Worm (Caenorhabditis elegans) whole organism, L4 larva: Measurements from ENCODE around the gene seb-3.

Source experiments
- F26F4.8 ChIP-seq: fragments of 200-800 bp; sonication (Bioruptor generic); conservative IDR thresholded peaks from 2 replicates; pipeline ENCODE4 v1.3.6; 2022; ENCODE audit warnings: missing genetic modification characterization, missing compliant biosample characterization
- F44E2.7 ChIP-seq: fragments of 200-800 bp; sonication (Bioruptor generic); IDR thresholded peaks from 2 replicates; pipeline ENCODE4 v2.1.2; 2022; ENCODE audit warnings: missing genetic modification characterization, missing compliant biosample characterization
- Y75B8A.6 ChIP-seq: fragments of 200-800 bp; sonication (Bioruptor generic); IDR thresholded peaks from 2 replicates; pipeline ENCODE4 v1.3.6; 2022; ENCODE audit warnings: missing genetic modification reagents, missing genetic modification characterization, missing compliant biosample characterization
- aha-1 ChIP-seq: fragments of 150-350 bp; peaks from one replicate; lab custom pipeline; 2014; ENCODE audit warnings: missing biosample characterization, missing genetic modification characterization
- ama-1 ChIP-seq: fragments of 150-350 bp; optimal IDR thresholded peaks from 2 replicates; lab custom pipeline; 2014; ENCODE audit warnings: inconsistent platforms, mixed read lengths
- attf-4 ChIP-seq: sonication (generic microtip); optimal IDR thresholded peaks from 3 replicates; lab custom pipeline; 2017; ENCODE audit warnings: missing biosample characterization, missing genetic modification characterization
- ceh-20 ChIP-seq: fragments of 200-800 bp; sonication (Bioruptor generic); IDR thresholded peaks from 2 replicates; pipeline ENCODE4 v1.3.6; 2022; ENCODE audit warnings: missing genetic modification reagents, missing genetic modification characterization, missing compliant biosample characterization
- cey-2 ChIP-seq: sonication (generic microtip); optimal IDR thresholded peaks from 3 replicates; lab custom pipeline; 2017; ENCODE audit warnings: missing genetic modification characterization, mild to moderate bottlenecking, missing compliant biosample characterization, antibody characterized with exemption, borderline replicate concordance; ENCODE audit not compliant: insufficient read depth
- ctbp-1 ChIP-seq: fragments of 200-800 bp; sonication (Bioruptor generic); IDR thresholded peaks from 2 replicates; pipeline ENCODE4 v1.3.6; 2022; ENCODE audit warnings: missing genetic modification reagents, missing genetic modification characterization, missing compliant biosample characterization
- daf-16 ChIP-seq, 3 experiments: sonication (generic microtip); optimal IDR thresholded peaks; 2 replicates each; lab custom pipeline; 2016 to 2017; ENCODE audit warnings: missing genetic modification characterization in 3 of 3, missing genetic modification reagents in 3 of 3, mild to moderate bottlenecking in 2 of 3, missing compliant biosample characterization in 2 of 3, missing biosample characterization in 1 of 3, moderate library complexity in 1 of 3
- dmd-6 ChIP-seq: fragments of 200-800 bp; sonication (Bioruptor generic); IDR thresholded peaks from 2 replicates; pipeline ENCODE4 v1.3.6; 2022; ENCODE audit warnings: missing genetic modification reagents, missing genetic modification characterization, missing compliant biosample characterization
- dmd-8 ChIP-seq: fragments of 200-800 bp; sonication (Bioruptor generic); IDR thresholded peaks from 2 replicates; pipeline ENCODE4 v1.3.6; 2022; ENCODE audit warnings: missing genetic modification characterization, missing compliant biosample characterization
- dpl-1 ChIP-seq: fragments of 150-350 bp; optimal IDR thresholded peaks from 2 replicates; lab custom pipeline; 2014; ENCODE audit warnings: missing biosample characterization, missing genetic modification reagents, missing genetic modification characterization
- fkh-10 ChIP-seq: fragments of 150-350 bp; optimal IDR thresholded peaks from 2 replicates; lab custom pipeline; 2014; ENCODE audit warnings: missing biosample characterization, missing genetic modification reagents, missing genetic modification characterization
- hif-1 ChIP-seq, 2 experiments: sonication (generic microtip); optimal IDR thresholded peaks; 2 replicates each; lab custom pipeline; 2016 to 2017; ENCODE audit warnings: missing compliant biosample characterization in 2 of 2, missing genetic modification characterization in 2 of 2, missing genetic modification reagents in 2 of 2, missing genotype in 2 of 2, mild to moderate bottlenecking in 1 of 2
- hlh-11 ChIP-seq: fragments of 200-800 bp; sonication (Bioruptor generic); optimal IDR thresholded peaks from 2 replicates; lab custom pipeline; 2018; ENCODE audit warnings: mild to moderate bottlenecking, missing genetic modification characterization, missing compliant biosample characterization
- hlh-30 ChIP-seq: sonication (generic microtip); optimal IDR thresholded peaks from 2 replicates; lab custom pipeline; 2017; ENCODE audit warnings: antibody characterized with exemption, mild to moderate bottlenecking, missing genetic modification characterization, missing compliant biosample characterization; ENCODE audit not compliant: insufficient read depth
- lin-29 ChIP-seq: fragments of 200-800 bp; sonication (Bioruptor generic); IDR thresholded peaks from 2 replicates; pipeline ENCODE4 v1.3.6; 2022; ENCODE audit warnings: missing genetic modification reagents, missing genetic modification characterization, missing compliant biosample characterization
- lin-39 ChIP-seq: fragments of 150-350 bp; optimal IDR thresholded peaks from 2 replicates; lab custom pipeline; 2014; ENCODE audit warnings: missing biosample characterization, missing genetic modification reagents, missing genetic modification characterization
- mdl-1 ChIP-seq, 2 experiments: fragments of 150-350 bp in 1 of 2; sonication (generic microtip) in 1 of 2; optimal IDR thresholded peaks; 2 replicates each; lab custom pipeline; 2014 to 2017; ENCODE audit warnings: missing biosample characterization in 2 of 2, missing genetic modification characterization in 2 of 2
- mxl-2 ChIP-seq: fragments of 200-800 bp; sonication (Bioruptor generic); conservative IDR thresholded peaks from 2 replicates; pipeline ENCODE4 v1.3.6; 2022; ENCODE audit warnings: missing genetic modification reagents, missing genetic modification characterization, missing compliant biosample characterization
- mxl-3 ChIP-seq: fragments of 200-800 bp; sonication (Bioruptor generic); optimal IDR thresholded peaks from 2 replicates; lab custom pipeline; 2018; ENCODE audit warnings: mild to moderate bottlenecking, missing genetic modification characterization, missing compliant biosample characterization
- nhr-102 ChIP-seq: sonication (generic microtip); optimal IDR thresholded peaks from 2 replicates; lab custom pipeline; 2016; ENCODE audit warnings: mild to moderate bottlenecking, missing genetic modification characterization, moderate library complexity, missing compliant biosample characterization
- nhr-25 ChIP-seq: sonication (generic microtip); optimal IDR thresholded peaks from 2 replicates; lab custom pipeline; 2017; ENCODE audit warnings: missing genetic modification characterization, mild to moderate bottlenecking, missing compliant biosample characterization, antibody characterized with exemption, moderate library complexity, borderline replicate concordance; ENCODE audit not compliant: insufficient read depth
- nhr-28 ChIP-seq: fragments of 150-350 bp; optimal IDR thresholded peaks from 2 replicates; lab custom pipeline; 2014; ENCODE audit warnings: missing biosample characterization, missing genetic modification characterization
- nhr-42 ChIP-seq: fragments of 200-800 bp; sonication (Bioruptor generic); IDR thresholded peaks from 2 replicates; pipeline ENCODE4 v1.3.6; 2022; ENCODE audit warnings: missing genetic modification characterization, missing compliant biosample characterization
- nhr-48 ChIP-seq: sonication (generic microtip); optimal IDR thresholded peaks from 2 replicates; lab custom pipeline; 2016; ENCODE audit warnings: mild to moderate bottlenecking, missing genetic modification characterization, missing compliant biosample characterization
- nhr-6 ChIP-seq: fragments of 150-350 bp; optimal IDR thresholded peaks from 2 replicates; lab custom pipeline; 2014; ENCODE audit warnings: missing biosample characterization, missing genetic modification characterization
- tag-97 ChIP-seq: fragments of 200-800 bp; sonication (Bioruptor generic); IDR thresholded peaks from 2 replicates; pipeline ENCODE4 v1.3.6; 2022; ENCODE audit warnings: missing genetic modification characterization, missing compliant biosample characterization
- unc-130 ChIP-seq: sonication (generic microtip); optimal IDR thresholded peaks from 2 replicates; lab custom pipeline; 2016; ENCODE audit warnings: missing genetic modification reagents, missing genetic modification characterization, missing compliant biosample characterization
- unc-62 ChIP-seq, 3 experiments: fragments of 150-350 bp in 1 of 3; sonication (generic microtip); optimal IDR thresholded peaks in 2 of 3; peaks in 1 of 3; 1 replicate in 1 of 3; 2 replicates in 2 of 3; lab custom pipeline; 2014 to 2017; ENCODE audit warnings: missing biosample characterization in 3 of 3, missing genetic modification characterization in 3 of 3, missing genetic modification reagents in 3 of 3, missing genotype in 1 of 3
- ztf-7 ChIP-seq: fragments of 150-350 bp; optimal IDR thresholded peaks from 2 replicates; lab custom pipeline; 2014; ENCODE audit warnings: missing biosample characterization, missing genetic modification characterization

seb-3 gene

DNA sequence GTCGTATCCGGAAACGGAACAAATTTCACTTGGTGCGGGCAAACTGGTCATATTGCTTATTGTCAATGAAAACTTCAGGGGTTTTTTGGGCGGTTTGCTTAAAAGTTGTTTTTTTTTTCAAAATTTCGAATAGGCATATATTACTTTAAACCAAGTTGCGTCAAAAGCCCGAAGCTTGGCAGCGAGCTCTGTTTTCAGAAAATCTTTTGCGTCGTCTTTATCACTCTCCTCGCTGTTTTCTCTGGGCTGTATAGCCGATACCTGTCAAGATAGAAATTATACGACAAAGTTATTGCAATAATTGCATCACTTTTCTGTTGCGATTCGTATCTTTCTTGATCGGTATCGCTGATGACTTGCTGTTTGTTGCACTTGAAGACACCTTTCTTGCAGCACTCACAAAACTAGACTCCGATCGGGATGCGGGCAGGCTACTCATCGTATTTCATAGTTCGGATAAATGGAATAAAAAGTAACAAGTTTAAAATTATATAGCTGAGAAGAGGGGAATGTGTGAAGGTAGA, 50.0 kb downstream of the seb-3 start, which contains the start of the genes H40L08.3 and H40L08.9 (continued):
- TF ChIP-seq F44E2.7 (GFP tag; lab: Robert Waterston, UW), result no peak
- peak; percentile 56 for TF ChIP-seq nhr-25 (tag; lab: Kevin White, UChicago)
- TF ChIP-seq tag-97 (GFP tag; lab: Robert Waterston, UW), result no peak
- TF ChIP-seq ceh-20 (GFP tag; lab: Robert Waterston, UW), result no peak
- TF ChIP-seq hif-1 (tag; optimal IDR thresholded peaks at IDR 0.05; lab: Kevin White, UChicago), result no peak
- TF ChIP-seq attf-4, result no peak
- TF ChIP-seq nhr-6 (tag; lab: Kevin White, UChicago), result no peak
- no peak for TF ChIP-seq ctbp-1
- no peak for TF ChIP-seq lin-29 (GFP tag; lab: Robert Waterston, UW)
- peak; percentile 98 for TF ChIP-seq ama-1
- TF ChIP-seq unc-62 (GFP tag; optimal IDR thresholded peaks at IDR 0.05 in 1 of 2; lab: Kevin White, UChicago), result peak in 1 of 2 experiments; percentile 97
- TF ChIP-seq unc-62 (tag; optimal IDR thresholded peaks at IDR 0.05; lab: Kevin White, UChicago), result no peak
- TF ChIP-seq mxl-2 (GFP tag; lab: Robert Waterston, UW), result no peak
- no peak for TF ChIP-seq dpl-1
- 0 out of 2 replicates have a peak, but pooled peaks have one; percentile 4 for TF ChIP-seq Y75B8A.6 (GFP tag; lab: Robert Waterston, UW)
- TF ChIP-seq nhr-48 (tag; lab: Kevin White, UChicago), result no peak

DNA sequence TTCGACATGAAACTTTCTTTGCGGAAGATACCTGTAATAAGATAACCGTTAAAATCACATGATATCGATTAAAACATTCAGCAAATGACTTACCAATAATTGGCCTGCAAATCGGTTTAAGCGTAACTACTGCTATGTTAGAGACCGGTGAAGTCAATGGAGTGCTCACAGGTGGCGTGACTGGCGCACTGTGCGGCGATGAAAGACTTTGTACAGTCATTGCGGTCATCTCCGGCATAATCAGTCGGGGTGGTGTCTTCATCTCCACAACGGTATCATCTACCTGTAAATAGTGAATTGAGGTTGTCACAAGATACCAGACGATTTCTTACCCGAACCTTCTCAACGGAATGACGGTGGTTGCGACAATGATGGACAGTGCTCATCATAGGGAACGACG, 50.8 kb downstream of the seb-3 start:
- TF ChIP-seq ama-1 (peak; percentile 72), F26F4.8 (no peak), nhr-102 (tag; lab: Kevin White, UChicago) (peak; percentile 22), unc-62 (GFP tag; optimal IDR thresholded peaks at IDR 0.05 in 1 of 2; lab: Kevin White, UChicago) (peak in 1 of 2 experiments; percentile 36), unc-62 (tag; optimal IDR thresholded peaks at IDR 0.05; lab: Kevin White, UChicago) (no peak), nhr-42 (no peak), fkh-10 (no peak), dmd-8 (0 out of 2 replicates have a peak, but pooled peaks have one; percentile 14)

DNA sequence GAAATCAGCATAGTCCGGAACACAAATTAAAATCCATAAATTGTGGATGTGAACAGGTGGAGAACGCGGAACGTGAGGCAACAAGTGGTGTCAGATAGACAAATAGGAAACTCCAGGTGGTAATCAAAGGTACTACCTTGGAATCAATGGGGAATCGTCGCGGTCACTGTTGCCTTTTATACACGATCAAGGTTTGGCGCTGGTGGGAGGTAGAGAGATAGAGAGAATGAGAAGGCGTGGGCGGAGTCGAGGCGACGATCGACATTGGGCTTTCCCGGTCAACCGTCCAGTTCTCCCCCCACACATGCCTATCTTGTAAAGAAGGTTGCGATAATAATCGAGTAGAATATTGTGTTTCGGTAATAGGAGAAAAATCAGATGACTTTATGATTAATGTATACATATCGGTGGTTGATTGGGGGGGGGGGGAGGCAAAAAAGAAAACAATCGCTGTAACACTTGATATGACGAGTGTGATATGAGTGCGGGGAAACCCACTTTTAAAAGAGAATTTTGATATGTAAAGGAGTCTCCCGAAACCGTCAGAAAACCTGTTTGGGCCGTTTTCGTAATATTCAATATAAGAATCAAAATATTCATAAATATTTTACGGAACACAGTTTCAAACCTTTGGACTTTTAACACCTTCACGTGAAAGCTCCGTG, 51.6 kb downstream of the seb-3 start, which contains the start of the genes H40L08.8, H40L08.2 and H40L08.7:
TSS of gene H40L08.8 (minus strand) at position 37 of the 665 bp plus-strand sequence.
TSS of gene H40L08.2 (minus strand) at position 148 of the 665 bp plus-strand sequence.
TSS of gene H40L08.7 (minus strand) at position 148 of the 665 bp plus-strand sequence.
- peak; percentile 56 for TF ChIP-seq hlh-30 (tag; lab: Kevin White, UChicago)
- TF ChIP-seq hif-1 (tag; optimal IDR thresholded peaks at IDR 0.05; lab: Kevin White, UChicago), result no peak
- TF ChIP-seq unc-62 (GFP tag; optimal IDR thresholded peaks at IDR 0.05 in 1 of 2; lab: Kevin White, UChicago), result peak in 1 of 2 experiments; percentile 72
- no peak for TF ChIP-seq unc-62 (tag; optimal IDR thresholded peaks at IDR 0.05; lab: Kevin White, UChicago)
- TF ChIP-seq cey-2, result no peak
- TF ChIP-seq ama-1, result peak; percentile 97
- no peak for TF ChIP-seq unc-130 (GFP tag; lab: Kevin White, UChicago)
- TF ChIP-seq mxl-3, result peak; percentile 45
- no peak for TF ChIP-seq nhr-28 (tag; lab: Kevin White, UChicago)
- TF ChIP-seq lin-39 (tag; lab: Kevin White, UChicago), result no peak
- peak; percentile 42 to 47 for TF ChIP-seq mdl-1 (tag; optimal IDR thresholded peaks at IDR 0.05; lab: Kevin White, UChicago)
- TF ChIP-seq aha-1 (tag; lab: Kevin White, UChicago), result peak; percentile 98
- peak; percentile 63 for TF ChIP-seq nhr-48 (tag; lab: Kevin White, UChicago)
- TF ChIP-seq dmd-6, result peak; percentile 16; the same call in 1 of the 2 replicates
- TF ChIP-seq nhr-25 (tag; lab: Kevin White, UChicago), result peak; percentile 56
- TF ChIP-seq hlh-11 (tag; lab: Kevin White, UChicago), result peak; percentile 49
- TF ChIP-seq daf-16 (GFP tag; optimal IDR thresholded peaks at IDR 0.05; lab: Kevin White, UChicago), result no peak
- TF ChIP-seq daf-16 (tag; optimal IDR thresholded peaks at IDR 0.05; lab: Kevin White, UChicago), result no peak
- no peak for TF ChIP-seq ztf-7
